Worm (Caenorhabditis elegans) whole organism, late embryonic: ENCODE results near the gene H12I13.1.
"Not testable (repeated sequence)": the region's sequence is repeated elsewhere in the genome, so short reads cannot be mapped to it uniquely, and the experiment has no call there.

ENCODE experiments used
- C38D4.7 ChIP-seq: fragments of 200-800 bp; sonication (Bioruptor generic); optimal IDR thresholded peaks from 2 replicates; lab custom pipeline; 2018; ENCODE audit warnings: mild to moderate bottlenecking, missing genetic modification characterization, moderate library complexity, missing compliant biosample characterization
- T23F11.4 ChIP-seq: fragments of 200-800 bp; sonication (Bioruptor generic); optimal IDR thresholded peaks from 2 replicates; lab custom pipeline; 2018; ENCODE audit warnings: mild to moderate bottlenecking, missing genetic modification characterization, missing compliant biosample characterization
- ahr-1 ChIP-seq: sonication (generic microtip); optimal IDR thresholded peaks from 2 replicates; lab custom pipeline; 2016; ENCODE audit warnings: missing genetic modification characterization, missing compliant biosample characterization
- ama-1 ChIP-seq: fragments of 150-350 bp; optimal IDR thresholded peaks from 2 replicates; lab custom pipeline; 2014
- ceh-19 ChIP-seq: fragments of 200-800 bp; sonication (Bioruptor generic); optimal IDR thresholded peaks from 2 replicates; lab custom pipeline; 2018; ENCODE audit warnings: mild to moderate bottlenecking, missing genetic modification characterization, missing compliant biosample characterization
- ceh-22 ChIP-seq: sonication (generic microtip); optimal IDR thresholded peaks from 2 replicates; lab custom pipeline; 2017; ENCODE audit warnings: missing biosample characterization, missing genetic modification characterization
- ceh-24 ChIP-seq: sonication (generic microtip); optimal IDR thresholded peaks from 2 replicates; lab custom pipeline; 2016; ENCODE audit warnings: mild to moderate bottlenecking, missing genetic modification characterization, missing compliant biosample characterization
- ceh-34 ChIP-seq: sonication (generic microtip); optimal IDR thresholded peaks from 2 replicates; lab custom pipeline; 2016; ENCODE audit warnings: mild to moderate bottlenecking, missing genetic modification characterization, missing compliant biosample characterization
- ceh-45 ChIP-seq: fragments of 200-800 bp; sonication (Bioruptor generic); IDR thresholded peaks from 2 replicates; pipeline ENCODE4 v1.3.6; 2022; ENCODE audit warnings: missing genetic modification reagents, missing genetic modification characterization, missing compliant biosample characterization
- ceh-48 ChIP-seq: sonication (generic microtip); optimal IDR thresholded peaks from 2 replicates; lab custom pipeline; 2016; ENCODE audit warnings: missing genetic modification characterization, inconsistent platforms, missing compliant biosample characterization
- ceh-6 ChIP-seq: fragments of 200-800 bp; sonication (Bioruptor generic); optimal IDR thresholded peaks from 2 replicates; lab custom pipeline; 2018; ENCODE audit warnings: mild to moderate bottlenecking, missing genetic modification characterization, missing compliant biosample characterization
- ceh-9 ChIP-seq: sonication (generic microtip); optimal IDR thresholded peaks from 2 replicates; lab custom pipeline; 2016; ENCODE audit warnings: mild to moderate bottlenecking, missing genetic modification characterization, inconsistent platforms, missing compliant biosample characterization
- che-1 ChIP-seq: sonication (generic microtip); optimal IDR thresholded peaks from 2 replicates; lab custom pipeline; 2016; ENCODE audit warnings: mild to moderate bottlenecking, missing genetic modification characterization, missing compliant biosample characterization
- dve-1 ChIP-seq: sonication (generic microtip); optimal IDR thresholded peaks from 2 replicates; lab custom pipeline; 2017; ENCODE audit warnings: antibody characterized with exemption, mild to moderate bottlenecking, missing genetic modification characterization, missing compliant biosample characterization
- fax-1 ChIP-seq: sonication (generic microtip); optimal IDR thresholded peaks from 2 replicates; lab custom pipeline; 2016; ENCODE audit warnings: missing genotype, missing genetic modification characterization, missing compliant biosample characterization
- fkh-10 ChIP-seq: fragments of 150-350 bp; optimal IDR thresholded peaks from 2 replicates; lab custom pipeline; 2014; ENCODE audit warnings: missing biosample characterization, missing genetic modification reagents, missing genetic modification characterization
- fkh-6 ChIP-seq: sonication (generic microtip); optimal IDR thresholded peaks from 2 replicates; lab custom pipeline; 2016; ENCODE audit warnings: missing genetic modification characterization, missing compliant biosample characterization
- hlh-6 ChIP-seq: sonication (generic microtip); optimal IDR thresholded peaks from 2 replicates; lab custom pipeline; 2016; ENCODE audit warnings: missing genotype, missing genetic modification characterization, missing compliant biosample characterization
- hlh-8 ChIP-seq: sonication (generic microtip); optimal IDR thresholded peaks from 2 replicates; lab custom pipeline; 2016; ENCODE audit warnings: missing genotype, missing genetic modification characterization, missing compliant biosample characterization
- lin-11 ChIP-seq: fragments of 200-800 bp; sonication (Bioruptor generic); optimal IDR thresholded peaks from 2 replicates; lab custom pipeline; 2018; ENCODE audit warnings: mild to moderate bottlenecking, missing genetic modification characterization, missing compliant biosample characterization
- madf-2 ChIP-seq: sonication (generic microtip); optimal IDR thresholded peaks from 2 replicates; lab custom pipeline; 2017; ENCODE audit warnings: missing genetic modification characterization, missing compliant biosample characterization
- mec-3 ChIP-seq: sonication (generic microtip); optimal IDR thresholded peaks from 2 replicates; lab custom pipeline; 2016; ENCODE audit warnings: borderline replicate concordance, missing genetic modification characterization, missing compliant biosample characterization
- nfya-1 ChIP-seq: sonication (generic microtip); optimal IDR thresholded peaks from 2 replicates; lab custom pipeline; 2017; ENCODE audit warnings: missing genetic modification characterization, mild to moderate bottlenecking, missing compliant biosample characterization, antibody characterized with exemption, moderate library complexity
- nhr-232 ChIP-seq: sonication (generic microtip); optimal IDR thresholded peaks from 2 replicates; lab custom pipeline; 2016; ENCODE audit warnings: missing genetic modification characterization, missing compliant biosample characterization
- odd-2 ChIP-seq: sonication (generic microtip); optimal IDR thresholded peaks from 2 replicates; lab custom pipeline; 2017; ENCODE audit warnings: antibody characterized with exemption, mild to moderate bottlenecking, missing genetic modification characterization, missing compliant biosample characterization
- pat-9 ChIP-seq: fragments of 200-800 bp; sonication (Bioruptor generic); optimal IDR thresholded peaks from 2 replicates; lab custom pipeline; 2018; ENCODE audit warnings: mild to moderate bottlenecking, missing genetic modification characterization, moderate library complexity, missing compliant biosample characterization
- pax-1 ChIP-seq: fragments of 150-350 bp; optimal IDR thresholded peaks from 2 replicates; lab custom pipeline; 2014; ENCODE audit warnings: missing biosample characterization, missing genetic modification characterization
- pha-4 ChIP-seq: fragments of 150-350 bp; optimal IDR thresholded peaks from 2 replicates; lab custom pipeline; 2018; ENCODE audit warnings: missing biosample characterization, missing genetic modification reagents, missing genetic modification characterization
- pqm-1 ChIP-seq: sonication (generic microtip); optimal IDR thresholded peaks from 2 replicates; lab custom pipeline; 2016; ENCODE audit warnings: missing genetic modification characterization, missing compliant biosample characterization
- ref-2 ChIP-seq: sonication (generic microtip); optimal IDR thresholded peaks from 2 replicates; lab custom pipeline; 2016; ENCODE audit warnings: missing genetic modification characterization, missing compliant biosample characterization
- sox-2 ChIP-seq: fragments of 200-800 bp; sonication (Bioruptor generic); IDR thresholded peaks from 2 replicates; pipeline ENCODE4 v1.3.6; 2022; ENCODE audit warnings: missing genetic modification reagents, missing genetic modification characterization, missing compliant biosample characterization
- tbx-2 ChIP-seq: sonication (generic microtip); optimal IDR thresholded peaks from 2 replicates; lab custom pipeline; 2016; ENCODE audit warnings: missing genetic modification characterization, missing compliant biosample characterization
- tbx-7 ChIP-seq: sonication (generic microtip); optimal IDR thresholded peaks from 2 replicates; lab custom pipeline; 2016; ENCODE audit warnings: missing genotype, missing genetic modification characterization, missing compliant biosample characterization
- ttx-3 ChIP-seq: sonication (generic microtip); optimal IDR thresholded peaks from 2 replicates; lab custom pipeline; 2016; ENCODE audit warnings: missing genetic modification reagents, missing genetic modification characterization, missing compliant biosample characterization
- unc-3 ChIP-seq, 2 experiments: fragments of 200-800 bp in 1 of 2; sonication (Bioruptor generic) in 1 of 2; sonication (generic microtip) in 1 of 2; conservative IDR thresholded peaks in 1 of 2; optimal IDR thresholded peaks in 1 of 2; 2 replicates each; pipeline versions ENCODE4 v1.3.6 to Lab custom; 2016 to 2022; ENCODE audit warnings: missing compliant biosample characterization in 2 of 2, missing genetic modification characterization in 2 of 2, missing genetic modification reagents in 1 of 2
- unc-55 ChIP-seq: sonication (generic microtip); optimal IDR thresholded peaks from 2 replicates; lab custom pipeline; 2017; ENCODE audit warnings: missing biosample characterization, missing genetic modification reagents, missing genetic modification characterization
- unc-86 ChIP-seq: sonication (generic microtip); optimal IDR thresholded peaks from 2 replicates; lab custom pipeline; 2016; ENCODE audit warnings: missing genetic modification characterization, missing compliant biosample characterization

The H12I13.1 gene

DNA sequence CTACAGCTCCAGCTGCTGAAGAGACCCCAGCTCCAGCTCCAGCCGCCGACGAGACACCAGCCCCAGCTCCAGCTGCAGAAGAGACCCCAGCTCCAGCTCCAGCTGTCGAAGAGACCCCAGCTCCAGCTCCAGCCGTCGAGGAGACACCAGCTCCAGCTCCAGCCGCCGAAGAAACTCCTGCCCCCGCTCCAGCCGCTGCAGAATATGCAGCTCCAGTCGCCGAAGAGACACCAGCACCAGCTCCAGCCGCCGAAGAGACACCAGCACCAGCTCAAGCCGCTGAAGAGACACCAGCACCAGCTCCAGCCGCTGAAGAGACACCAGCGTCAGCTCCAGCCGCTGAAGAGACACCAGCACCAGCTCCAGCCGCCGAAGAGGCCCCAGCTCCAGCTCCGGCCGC, 44.4 kb downstream of the H12I13.1 start:
- TF ChIP-seq pax-1 (tag; lab: Kevin White, UChicago) (no peak), che-1 (peak; percentile 2)

DNA sequence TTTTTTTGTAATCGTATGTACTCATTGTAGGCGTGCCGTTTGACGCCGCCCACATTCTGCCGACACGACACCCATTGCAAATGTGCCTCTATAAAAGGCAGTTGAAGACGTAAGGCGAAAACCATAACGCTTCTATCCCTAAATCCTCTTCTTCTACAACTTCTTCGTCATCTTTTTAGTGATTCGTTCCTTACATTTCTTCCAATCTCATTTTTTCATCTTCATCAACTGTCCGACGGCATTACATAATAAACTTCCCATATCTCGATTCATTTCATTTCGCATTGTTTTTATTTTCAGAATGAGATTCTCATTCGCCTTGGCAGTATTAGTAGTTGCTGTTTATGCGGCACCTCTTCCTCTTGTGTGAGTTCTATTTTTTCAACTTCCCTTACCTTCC, 46.6 kb downstream of the H12I13.1 start, which contains the start of gene ZK84.1:
Gene ZK84.1, plus strand, starts transcription at position 301 of the 400 bp plus-strand sequence.
- TF ChIP-seq ttx-3 (tag; lab: Kevin White, UChicago) (no peak), ceh-34 (tag; lab: Kevin White, UChicago) (no peak), ref-2 (tag; lab: Kevin White, UChicago) (no peak), fax-1 (tag; lab: Kevin White, UChicago) (no peak), ama-1 (no peak), ceh-19 (GFP tag; lab: Kevin White, UChicago) (no peak), ceh-6 (GFP tag; lab: Kevin White, UChicago) (no peak), tbx-7 (tag; lab: Kevin White, UChicago) (no peak), ceh-45 (GFP tag; lab: Robert Waterston, UW) (no peak), nhr-232 (tag; lab: Kevin White, UChicago) (no peak), mec-3 (tag; lab: Kevin White, UChicago) (no peak), C38D4.7 (GFP tag; lab: Kevin White, UChicago) (no peak), ceh-24 (no peak), sox-2 (GFP tag; lab: Robert Waterston, UW) (no peak), madf-2 (no peak), pat-9 (tag; lab: Kevin White, UChicago) (no peak), ceh-48 (tag; lab: Kevin White, UChicago) (no peak), tbx-2 (tag; lab: Kevin White, UChicago) (no peak), unc-55 (GFP tag; lab: Kevin White, UChicago) (no peak)

DNA sequence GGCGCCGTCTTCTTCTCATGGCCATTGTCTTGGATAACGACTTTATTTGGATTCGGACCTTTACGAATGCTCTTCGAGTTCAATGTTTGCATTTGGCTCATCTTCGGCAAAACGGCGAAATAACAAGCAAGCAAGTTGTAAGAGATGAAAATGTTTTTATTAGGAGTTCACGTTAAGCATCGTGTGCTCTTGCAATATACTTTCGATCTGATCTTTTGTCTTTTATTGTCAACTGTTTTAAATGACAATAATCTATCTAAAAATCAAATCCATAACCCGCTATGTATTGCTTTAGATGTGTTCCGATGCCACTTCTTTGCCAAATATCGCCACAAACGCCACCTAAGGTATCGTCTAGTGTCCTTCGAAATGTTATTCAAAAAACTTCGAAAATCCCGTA, 50.6 kb downstream of the H12I13.1 start, which contains the start of gene ZK84.5:
Gene ZK84.5, minus strand, starts transcription at position 101 of the 400 bp plus-strand sequence.
- no peak for TF ChIP-seq unc-3 (GFP tag; conservative IDR thresholded peaks at IDR 0.05; lab: Robert Waterston, UW)
- TF ChIP-seq unc-3 (tag; optimal IDR thresholded peaks at IDR 0.05; lab: Kevin White, UChicago) = no peak
- TF ChIP-seq T23F11.4 (GFP tag; lab: Kevin White, UChicago) = no peak
- no peak for TF ChIP-seq hlh-8
- TF ChIP-seq lin-11 (tag; lab: Kevin White, UChicago) = no peak
- no peak for TF ChIP-seq fkh-10
- no peak for TF ChIP-seq hlh-6 (tag; lab: Kevin White, UChicago)
- no peak for TF ChIP-seq pqm-1
- no peak for TF ChIP-seq pax-1 (tag; lab: Kevin White, UChicago)
- TF ChIP-seq ceh-22 (tag; lab: Kevin White, UChicago) = no peak
- no peak for TF ChIP-seq dve-1
- TF ChIP-seq pha-4 (tag; lab: Kevin White, UChicago) = no peak
- no peak for TF ChIP-seq unc-86
- TF ChIP-seq odd-2 = no peak
- TF ChIP-seq nfya-1 (tag; lab: Kevin White, UChicago) = no peak
- TF ChIP-seq ceh-9 (tag; lab: Kevin White, UChicago) = no peak
- no peak for TF ChIP-seq ttx-3 (tag; lab: Kevin White, UChicago)
- TF ChIP-seq ahr-1 (tag; lab: Kevin White, UChicago) = no peak
- no peak for TF ChIP-seq nhr-232 (tag; lab: Kevin White, UChicago)
- no peak for TF ChIP-seq ceh-48 (tag; lab: Kevin White, UChicago)

DNA sequence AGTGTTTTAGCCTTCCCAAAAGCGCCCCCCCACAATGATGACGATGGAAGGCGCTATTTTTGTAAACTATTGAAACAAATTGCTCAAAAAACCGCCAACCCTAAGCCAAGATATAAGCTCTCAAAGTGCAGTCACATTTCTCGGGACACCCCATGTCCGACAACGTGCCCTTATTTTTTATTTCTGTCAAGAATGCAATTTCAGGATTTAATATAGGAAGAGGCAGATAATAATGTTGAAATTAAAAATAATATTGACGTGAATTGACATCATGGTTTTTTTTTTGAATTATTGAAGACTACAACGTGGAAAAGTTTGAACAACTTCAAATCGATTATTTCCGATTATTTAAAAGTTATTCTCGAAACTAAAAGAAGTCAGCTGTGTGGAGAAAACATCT, 52.9 kb downstream of the H12I13.1 start, which contains the start of gene ZK84.2:
Gene ZK84.2, plus strand, starts transcription at position 301 of the 400 bp plus-strand sequence.
- TF ChIP-seq hlh-8; fkh-6 (tag; lab: Kevin White, UChicago); pqm-1: not testable (repeated sequence)
- TF ChIP-seq, all 69 proteins: peak for 0; not testable (repeated sequence) for 69
